Worm (Caenorhabditis elegans) whole organism, L4 larva: ENCODE data around the gene mec-10.

Experiments used
- F37D6.2 ChIP-seq: sonication (generic microtip); optimal IDR thresholded peaks from 2 replicates; lab custom pipeline; 2016; ENCODE audit warnings: mild to moderate bottlenecking, missing genetic modification characterization, missing compliant biosample characterization
- R02D3.7 ChIP-seq: fragments of 150-350 bp; sonication (generic microtip); optimal IDR thresholded peaks from 3 replicates; lab custom pipeline; 2014; ENCODE audit warnings: missing biosample characterization, missing genetic modification characterization
- Y105C5A.15 ChIP-seq: fragments of 200-800 bp; sonication (Bioruptor generic); IDR thresholded peaks from 2 replicates; pipeline ENCODE4 v1.3.6; 2022; ENCODE audit warnings: missing genetic modification characterization, missing compliant biosample characterization
- Y48G9A.11 ChIP-seq: fragments of 200-800 bp; sonication (Bioruptor generic); IDR thresholded peaks from 2 replicates; pipeline ENCODE4 v1.3.6; 2022; ENCODE audit warnings: missing genetic modification reagents, missing genetic modification characterization, missing compliant biosample characterization
- ZK546.5 ChIP-seq, 2 experiments: sonication (generic microtip); optimal IDR thresholded peaks; 2 replicates each; lab custom pipeline; 2017; ENCODE audit warnings: missing biosample characterization in 2 of 2, missing genetic modification characterization in 2 of 2
- aha-1 ChIP-seq: fragments of 150-350 bp; peaks from one replicate; lab custom pipeline; 2014; ENCODE audit warnings: missing biosample characterization, missing genetic modification characterization
- ama-1 ChIP-seq: fragments of 150-350 bp; optimal IDR thresholded peaks from 2 replicates; lab custom pipeline; 2014; ENCODE audit warnings: inconsistent platforms, mixed read lengths
- arid-1 ChIP-seq: fragments of 200-800 bp; sonication (Bioruptor generic); conservative IDR thresholded peaks from 2 replicates; pipeline ENCODE4 v1.3.6; 2022; ENCODE audit warnings: missing genetic modification reagents, missing genetic modification characterization, missing compliant biosample characterization
- ceh-44 ChIP-seq: fragments of 200-800 bp; sonication (Bioruptor generic); IDR thresholded peaks from 2 replicates; pipeline ENCODE4 v1.3.6; 2022; ENCODE audit warnings: missing genetic modification reagents, missing genetic modification characterization, missing compliant biosample characterization
- cey-2 ChIP-seq: sonication (generic microtip); optimal IDR thresholded peaks from 3 replicates; lab custom pipeline; 2017; ENCODE audit warnings: missing genetic modification characterization, mild to moderate bottlenecking, missing compliant biosample characterization, antibody characterized with exemption, borderline replicate concordance; ENCODE audit not compliant: insufficient read depth
- daf-16 ChIP-seq, 3 experiments: sonication (generic microtip); optimal IDR thresholded peaks; 2 replicates each; lab custom pipeline; 2016 to 2017; ENCODE audit warnings: missing genetic modification characterization in 3 of 3, missing genetic modification reagents in 3 of 3, mild to moderate bottlenecking in 2 of 3, missing compliant biosample characterization in 2 of 3, missing biosample characterization in 1 of 3, moderate library complexity in 1 of 3
- dmd-6 ChIP-seq: fragments of 200-800 bp; sonication (Bioruptor generic); IDR thresholded peaks from 2 replicates; pipeline ENCODE4 v1.3.6; 2022; ENCODE audit warnings: missing genetic modification reagents, missing genetic modification characterization, missing compliant biosample characterization
- dmd-9 ChIP-seq: fragments of 200-800 bp; sonication (Bioruptor generic); IDR thresholded peaks from 2 replicates; pipeline ENCODE4 v1.3.6; 2022; ENCODE audit warnings: missing genetic modification reagents, missing genetic modification characterization, missing compliant biosample characterization
- dpl-1 ChIP-seq: fragments of 150-350 bp; optimal IDR thresholded peaks from 2 replicates; lab custom pipeline; 2014; ENCODE audit warnings: missing biosample characterization, missing genetic modification reagents, missing genetic modification characterization
- dve-1 ChIP-seq: sonication (generic microtip); optimal IDR thresholded peaks from 2 replicates; lab custom pipeline; 2017; ENCODE audit warnings: antibody characterized with exemption, mild to moderate bottlenecking, missing genetic modification characterization, missing compliant biosample characterization; ENCODE audit not compliant: insufficient read depth
- gei-8 ChIP-seq: fragments of 200-800 bp; sonication (Bioruptor generic); optimal IDR thresholded peaks from 2 replicates; lab custom pipeline; 2018; ENCODE audit warnings: mild to moderate bottlenecking, missing genetic modification characterization, missing compliant biosample characterization
- lim-7 ChIP-seq: fragments of 200-800 bp; sonication (Bioruptor generic); IDR thresholded peaks from 2 replicates; pipeline ENCODE4 v1.3.6; 2022; ENCODE audit warnings: missing genetic modification characterization, missing compliant biosample characterization
- lin-1 ChIP-seq: fragments of 200-800 bp; sonication (Bioruptor generic); IDR thresholded peaks from 2 replicates; pipeline ENCODE4 v1.3.6; 2022; ENCODE audit warnings: missing genetic modification reagents, missing genetic modification characterization, missing compliant biosample characterization
- lin-38 ChIP-seq: fragments of 200-800 bp; sonication (Bioruptor generic); IDR thresholded peaks from 2 replicates; pipeline ENCODE4 v1.3.6; 2022; ENCODE audit warnings: missing genetic modification reagents, missing genetic modification characterization, missing compliant biosample characterization
- lin-39 ChIP-seq: fragments of 150-350 bp; optimal IDR thresholded peaks from 2 replicates; lab custom pipeline; 2014; ENCODE audit warnings: missing biosample characterization, missing genetic modification reagents, missing genetic modification characterization
- lir-3 ChIP-seq: sonication (generic microtip); optimal IDR thresholded peaks from 2 replicates; lab custom pipeline; 2016; ENCODE audit warnings: mild to moderate bottlenecking, missing genetic modification characterization, missing compliant biosample characterization
- lsy-2 ChIP-seq, 2 experiments: fragments of 150-350 bp in 1 of 2; sonication (generic microtip) in 1 of 2; optimal IDR thresholded peaks; 2 replicates each; lab custom pipeline; 2014 to 2017; ENCODE audit warnings: missing biosample characterization in 2 of 2, missing genetic modification characterization in 2 of 2
- madf-5 ChIP-seq, 2 experiments: fragments of 200-800 bp; sonication (Bioruptor generic); IDR thresholded peaks; 2 replicates each; pipeline ENCODE4 v1.3.6; 2022; ENCODE audit warnings: missing compliant biosample characterization in 2 of 2, missing genetic modification characterization in 2 of 2
- mdt-29 ChIP-seq: fragments of 200-800 bp; sonication (Bioruptor generic); IDR thresholded peaks from 2 replicates; pipeline ENCODE4 v1.3.6; 2022; ENCODE audit warnings: missing genetic modification reagents, missing genetic modification characterization, missing compliant biosample characterization
- mep-1 ChIP-seq: fragments of 150-350 bp; sonication (generic microtip); optimal IDR thresholded peaks from 3 replicates; lab custom pipeline; 2014; ENCODE audit warnings: missing biosample characterization, missing genetic modification characterization
- nhr-10 ChIP-seq: fragments of 150-350 bp; optimal IDR thresholded peaks from 2 replicates; lab custom pipeline; 2014; ENCODE audit warnings: missing biosample characterization, missing genetic modification characterization
- nhr-102 ChIP-seq: sonication (generic microtip); optimal IDR thresholded peaks from 2 replicates; lab custom pipeline; 2016; ENCODE audit warnings: mild to moderate bottlenecking, missing genetic modification characterization, moderate library complexity, missing compliant biosample characterization
- nhr-11 ChIP-seq: fragments of 150-350 bp; optimal IDR thresholded peaks from 2 replicates; lab custom pipeline; 2014; ENCODE audit warnings: missing biosample characterization, missing genetic modification characterization
- nhr-28 ChIP-seq: fragments of 150-350 bp; optimal IDR thresholded peaks from 2 replicates; lab custom pipeline; 2014; ENCODE audit warnings: missing biosample characterization, missing genetic modification characterization
- nhr-76 ChIP-seq: fragments of 150-350 bp; optimal IDR thresholded peaks from 2 replicates; lab custom pipeline; 2014; ENCODE audit warnings: missing biosample characterization, missing genetic modification characterization
- nhr-77 ChIP-seq: fragments of 150-350 bp; optimal IDR thresholded peaks from 2 replicates; lab custom pipeline; 2014; ENCODE audit warnings: missing biosample characterization, missing genetic modification characterization
- rbr-2 ChIP-seq: sonication (generic microtip); optimal IDR thresholded peaks from 2 replicates; lab custom pipeline; 2016; ENCODE audit warnings: missing genotype, missing genetic modification characterization, missing compliant biosample characterization
- snpc-1.2 ChIP-seq: fragments of 200-800 bp; sonication (Bioruptor generic); IDR thresholded peaks from 2 replicates; pipeline ENCODE4 v1.3.6; 2022; ENCODE audit warnings: missing genetic modification reagents, missing genetic modification characterization, missing compliant biosample characterization
- snpc-4 ChIP-seq: fragments of 150-350 bp; optimal IDR thresholded peaks from 2 replicates; lab custom pipeline; 2014; ENCODE audit warnings: missing biosample characterization, missing genetic modification characterization
- spr-1 ChIP-seq: sonication (generic microtip); optimal IDR thresholded peaks from 2 replicates; lab custom pipeline; 2016; ENCODE audit warnings: mild to moderate bottlenecking, missing genetic modification characterization, missing compliant biosample characterization
- spr-3 ChIP-seq: fragments of 200-800 bp; sonication (Bioruptor generic); optimal IDR thresholded peaks from 2 replicates; lab custom pipeline; 2018; ENCODE audit warnings: mild to moderate bottlenecking, missing genetic modification characterization, missing compliant biosample characterization
- tag-97 ChIP-seq: fragments of 200-800 bp; sonication (Bioruptor generic); IDR thresholded peaks from 2 replicates; pipeline ENCODE4 v1.3.6; 2022; ENCODE audit warnings: missing genetic modification characterization, missing compliant biosample characterization
- tra-1 ChIP-seq: fragments of 200-800 bp; sonication (Bioruptor generic); IDR thresholded peaks from 2 replicates; pipeline ENCODE4 v1.3.6; 2022; ENCODE audit warnings: missing genetic modification reagents, missing genetic modification characterization, missing compliant biosample characterization
- unc-130 ChIP-seq: sonication (generic microtip); optimal IDR thresholded peaks from 2 replicates; lab custom pipeline; 2016; ENCODE audit warnings: missing genetic modification reagents, missing genetic modification characterization, missing compliant biosample characterization
- unc-62 ChIP-seq, 3 experiments: fragments of 150-350 bp in 1 of 3; sonication (generic microtip); optimal IDR thresholded peaks in 2 of 3; peaks in 1 of 3; 1 replicate in 1 of 3; 2 replicates in 2 of 3; lab custom pipeline; 2014 to 2017; ENCODE audit warnings: missing biosample characterization in 3 of 3, missing genetic modification characterization in 3 of 3, missing genetic modification reagents in 3 of 3, missing genotype in 1 of 3
- vab-7 ChIP-seq: fragments of 200-800 bp; sonication (Bioruptor generic); IDR thresholded peaks from 2 replicates; pipeline ENCODE4 v1.3.6; 2022; ENCODE audit warnings: missing genetic modification reagents, missing genetic modification characterization, missing compliant biosample characterization
- zip-11 ChIP-seq: fragments of 200-800 bp; sonication (Bioruptor generic); IDR thresholded peaks from 2 replicates; pipeline ENCODE4 v1.3.6; 2022; ENCODE audit warnings: missing genetic modification characterization, missing compliant biosample characterization
- zip-2 ChIP-seq: fragments of 150-350 bp; optimal IDR thresholded peaks from 2 replicates; lab custom pipeline; 2014; ENCODE audit warnings: missing biosample characterization, missing genetic modification characterization
- ztf-11 ChIP-seq: fragments of 150-350 bp; optimal IDR thresholded peaks from 2 replicates; lab custom pipeline; 2014; ENCODE audit warnings: missing biosample characterization, missing genetic modification characterization
- ztf-7 ChIP-seq: fragments of 150-350 bp; optimal IDR thresholded peaks from 2 replicates; lab custom pipeline; 2014; ENCODE audit warnings: missing biosample characterization, missing genetic modification characterization

mec-10 gene

DNA sequence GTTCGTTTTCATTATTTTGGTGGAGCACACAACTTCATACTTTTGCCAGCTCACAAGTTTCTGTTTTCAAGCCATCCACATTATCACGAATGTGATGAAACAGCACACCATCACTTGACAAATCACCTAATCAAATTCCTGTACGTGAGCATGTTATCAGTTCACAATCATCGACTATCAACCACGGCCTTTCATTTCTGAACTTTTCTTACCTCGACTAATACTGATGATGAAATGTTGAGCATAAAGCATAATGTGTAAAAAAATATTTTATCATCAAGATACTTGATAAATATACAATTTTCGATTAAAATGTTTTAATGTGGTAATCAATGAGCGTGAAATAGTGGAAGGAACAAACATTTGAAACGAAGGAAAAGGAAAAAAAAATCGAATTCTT is 3.4 kb upstream of the mec-10 start (continued):
- TF ChIP-seq ZK546.5 (tag; optimal IDR thresholded peaks at IDR 0.05; lab: Kevin White, UChicago) (no peak), nhr-102 (tag; lab: Kevin White, UChicago) (peak; percentile 85), rbr-2 (no peak), dmd-9 (GFP tag; lab: Robert Waterston, UW) (no peak), Y105C5A.15 (no peak), lim-7 (GFP tag; lab: Robert Waterston, UW) (no peak), lsy-2 (tag; optimal IDR thresholded peaks at IDR 0.05; lab: Kevin White, UChicago) (peak in 1 of 2 experiments; percentile 45), spr-1 (tag; lab: Kevin White, UChicago) (no peak), nhr-11 (tag; lab: Kevin White, UChicago) (no peak), arid-1 (GFP tag; lab: Robert Waterston, UW) (no peak), ceh-44 (GFP tag; lab: Robert Waterston, UW) (no peak), mdt-29 (GFP tag; lab: Robert Waterston, UW) (0 out of 2 replicates have a peak, but pooled peaks have one; percentile 38), zip-2 (no peak), unc-130 (GFP tag; lab: Kevin White, UChicago) (no peak)

DNA sequence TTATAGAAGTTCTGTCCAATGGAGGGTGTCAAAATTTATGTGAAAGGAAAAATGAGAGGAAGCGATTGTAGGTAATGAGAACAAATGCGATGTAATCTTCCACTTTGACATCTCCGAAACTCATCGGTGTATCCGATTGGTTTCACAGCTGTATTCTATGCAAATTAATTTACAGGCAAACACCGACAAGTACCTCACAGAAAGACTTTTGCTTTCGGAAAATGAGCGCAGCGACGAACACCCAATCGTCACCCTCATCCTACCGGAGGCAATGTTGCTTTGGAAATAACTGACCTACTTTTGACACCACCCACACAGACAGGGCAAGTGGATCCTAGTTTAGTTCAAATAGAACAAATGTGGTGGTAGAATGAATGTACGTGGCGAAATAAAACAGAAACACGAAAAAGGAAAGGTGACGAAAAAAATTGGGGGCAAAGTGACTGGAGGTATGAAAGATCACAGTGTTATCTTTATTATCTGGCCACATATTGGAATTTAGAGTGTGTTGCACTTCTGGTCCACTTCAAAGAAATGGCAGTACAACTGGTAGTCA is 6.1 kb downstream of the mec-10 start:
- TF ChIP-seq R02D3.7 (tag; lab: Kevin White, UChicago) (no peak), lin-38 (GFP tag; lab: Robert Waterston, UW) (no peak), ama-1 (lab: Kevin White, UChicago) (no peak), F37D6.2 (tag; lab: Kevin White, UChicago) (no peak), dpl-1 (GFP tag; lab: Kevin White, UChicago) (no peak), snpc-1.2 (GFP tag; lab: Robert Waterston, UW) (no peak), cey-2 (tag; lab: Kevin White, UChicago) (no peak), unc-62 (GFP tag; optimal IDR thresholded peaks at IDR 0.05 in 1 of 2; lab: Kevin White, UChicago) (peak in 1 of 2 experiments; percentile 57), unc-62 (tag; optimal IDR thresholded peaks at IDR 0.05; lab: Kevin White, UChicago) (no peak), lin-39 (tag; lab: Kevin White, UChicago) (no peak), aha-1 (peak; percentile 94), spr-3 (no peak)
- TF ChIP-seq, all 104 proteins: peak for 2

DNA sequence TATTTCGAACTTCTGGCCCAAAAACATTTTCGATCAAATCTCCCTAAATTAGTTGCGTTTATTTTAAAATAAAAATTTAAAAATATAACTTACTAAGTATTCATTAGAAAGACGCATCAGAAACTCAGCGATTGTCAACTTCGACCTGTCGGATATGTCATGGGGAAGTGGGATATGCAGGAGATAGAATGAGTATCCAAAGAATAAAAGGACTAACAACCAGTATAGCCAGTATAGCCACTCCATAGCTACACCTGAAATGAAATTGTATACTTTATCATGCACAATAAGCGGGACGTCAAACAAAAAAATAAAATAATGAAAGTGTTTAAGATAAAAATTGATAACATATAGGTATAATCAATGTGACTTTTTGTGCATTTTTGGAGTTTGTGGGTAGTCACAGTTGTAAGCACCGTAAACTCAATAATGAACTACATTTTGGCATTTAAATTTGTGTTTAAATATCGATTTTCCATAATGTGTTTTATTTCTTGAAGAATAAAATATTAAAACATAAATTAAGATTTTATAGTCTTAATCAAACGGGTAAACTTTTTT is 6.9 kb downstream of the mec-10 start, which contains the start of gene F16F9.4:
Gene F16F9.4 (minus strand): TSS at position 276 of the 561 bp plus-strand sequence.
- no peak for TF ChIP-seq vab-7 (GFP tag; lab: Robert Waterston, UW)
- no peak for TF ChIP-seq unc-130 (GFP tag; lab: Kevin White, UChicago)
- no peak for TF ChIP-seq mep-1 (tag; lab: Kevin White, UChicago)
- peak; percentile 64 for TF ChIP-seq dve-1 (tag; lab: Kevin White, UChicago)
- TF ChIP-seq tra-1 (GFP tag; lab: Robert Waterston, UW) = no peak
- no peak for TF ChIP-seq zip-11
- no peak for TF ChIP-seq gei-8 (GFP tag; lab: Kevin White, UChicago)
- no peak for TF ChIP-seq nhr-10 (tag; lab: Kevin White, UChicago)
- TF ChIP-seq daf-16 (GFP tag; optimal IDR thresholded peaks at IDR 0.05; lab: Kevin White, UChicago) = no peak
- TF ChIP-seq daf-16 (tag; optimal IDR thresholded peaks at IDR 0.05; lab: Kevin White, UChicago) = peak; percentile 33
- peak; percentile 94 for TF ChIP-seq aha-1
- TF ChIP-seq dpl-1 (GFP tag; lab: Kevin White, UChicago) = no peak
- no peak for TF ChIP-seq tag-97 (GFP tag; lab: Robert Waterston, UW)
- TF ChIP-seq snpc-4 (tag; lab: Kevin White, UChicago) = no peak
- no peak for TF ChIP-seq lin-1 (GFP tag; lab: Robert Waterston, UW)
- no peak for TF ChIP-seq lin-39 (tag; lab: Kevin White, UChicago)
- TF ChIP-seq zip-2 = no peak
- TF ChIP-seq nhr-77 (tag; lab: Kevin White, UChicago) = peak; percentile 51
- TF ChIP-seq dmd-6 (GFP tag; lab: Robert Waterston, UW) = peak; percentile 37
- no peak for TF ChIP-seq Y48G9A.11 (GFP tag; lab: Robert Waterston, UW)
- TF ChIP-seq madf-5 (GFP tag; IDR thresholded peaks at IDR 0.05; lab: Robert Waterston, UW) = no peak
- TF ChIP-seq Y105C5A.15 = no peak
- no peak for TF ChIP-seq spr-3
- no peak for TF ChIP-seq mdt-29 (GFP tag; lab: Robert Waterston, UW)
- no peak for TF ChIP-seq nhr-76
- no peak for TF ChIP-seq ztf-7 (tag; lab: Kevin White, UChicago)
- no peak for TF ChIP-seq nhr-102 (tag; lab: Kevin White, UChicago)
- no peak for TF ChIP-seq lir-3 (tag; lab: Kevin White, UChicago)
- no peak for TF ChIP-seq R02D3.7 (tag; lab: Kevin White, UChicago)
- peak; percentile 92 for TF ChIP-seq nhr-28 (tag; lab: Kevin White, UChicago)
- no peak for TF ChIP-seq lin-38 (GFP tag; lab: Robert Waterston, UW)
- TF ChIP-seq ztf-11 = no peak
